Worm (Caenorhabditis elegans): ENCODE results near the gene wdr-5.1.

wdr-5.1 gene

DNA sequence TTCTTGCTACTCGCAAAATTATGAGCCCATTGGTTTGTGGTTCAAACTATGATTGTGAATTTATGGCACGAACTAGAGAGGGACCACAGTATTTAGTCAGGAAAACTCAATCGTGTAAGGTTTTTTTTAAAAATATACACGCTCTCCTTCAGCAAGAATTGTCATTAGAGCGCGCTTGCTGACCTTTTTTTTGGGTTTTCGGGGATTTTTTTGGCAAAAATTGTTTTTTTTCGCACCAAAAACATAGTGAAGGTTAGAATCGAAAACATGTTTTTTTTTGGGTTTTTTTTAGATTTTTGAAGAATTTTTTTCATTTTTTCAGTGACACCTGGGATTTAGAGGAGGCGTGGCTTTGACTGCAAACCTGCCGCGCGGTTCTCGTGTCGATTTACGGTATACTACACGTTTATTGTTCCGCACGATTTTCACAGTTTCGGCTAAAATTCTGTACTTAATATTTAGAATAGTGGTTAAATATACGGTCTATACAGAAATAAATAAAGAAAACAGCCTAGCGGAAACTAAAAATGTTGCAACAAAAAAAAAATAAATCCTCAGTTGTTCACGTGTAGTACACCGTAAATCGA is 11.1 kb downstream of the wdr-5.1 start:
- TF ChIP-seq hnd-1 (tag; optimal IDR thresholded peaks at IDR 0.05) (no peak), ceh-13 (GFP tag; optimal IDR thresholded peaks at IDR 0.05) (no peak), scrt-1 (GFP tag; IDR thresholded peaks at IDR 0.05) (no peak), hmbx-1 (tag; optimal IDR thresholded peaks at IDR 0.05) (no peak), aly-1 (tag; optimal IDR thresholded peaks at IDR 0.05) (no peak), tra-4 (tag; optimal IDR thresholded peaks at IDR 0.05) (no peak), tbx-37 (GFP tag; conservative IDR thresholded peaks at IDR 0.05) (no peak)

DNA sequence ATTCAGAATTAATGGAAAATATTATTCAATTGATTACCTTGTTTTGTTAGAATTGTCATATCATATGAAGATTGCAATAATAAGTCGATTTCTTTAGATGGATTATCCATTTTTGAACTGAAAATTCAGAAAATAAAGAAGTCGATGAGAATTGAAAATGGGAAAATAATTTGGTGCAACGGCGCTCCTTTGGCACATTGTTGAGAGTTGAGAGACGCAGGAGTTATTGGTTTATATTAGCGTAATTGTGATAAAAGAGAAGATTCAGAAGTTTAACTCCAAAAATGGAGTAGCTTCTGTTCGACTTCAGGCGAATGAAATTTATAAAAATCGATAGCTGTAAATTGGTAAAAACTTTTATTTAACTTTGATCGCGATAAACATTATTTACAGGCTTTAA is 14.5 kb downstream of the wdr-5.1 start, which contains the start of gene C14B1.8:
Gene C14B1.8, minus strand, starts transcription at position 117 of the 400 bp plus-strand sequence.
- TF ChIP-seq ceh-13 (GFP tag; optimal IDR thresholded peaks at IDR 0.05) (no peak), hnd-1 (tag; optimal IDR thresholded peaks at IDR 0.05) (no peak)

DNA sequence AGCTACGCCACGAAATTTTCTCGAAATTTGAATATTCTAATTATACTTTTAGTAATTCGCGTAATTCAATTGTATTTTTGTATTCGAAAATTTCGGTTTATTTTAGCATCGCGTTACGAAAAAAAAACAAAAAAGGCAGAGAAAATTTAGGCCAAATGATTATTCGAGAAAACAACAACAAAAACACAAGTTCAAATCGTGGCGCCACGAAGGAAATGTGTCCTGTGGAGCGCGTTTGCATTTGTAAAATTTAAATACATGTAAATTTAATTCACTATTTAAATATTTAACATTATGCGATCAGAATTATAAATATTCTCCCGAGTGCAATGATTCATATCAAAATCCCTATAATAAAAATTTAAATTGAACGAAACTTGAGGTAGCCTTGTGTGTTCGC is 18.6 kb downstream of the wdr-5.1 start:
- TF ChIP-seq hnd-1 (tag; optimal IDR thresholded peaks at IDR 0.05) (no peak), tra-4 (tag; optimal IDR thresholded peaks at IDR 0.05) (no peak), tbx-11 (GFP tag; IDR thresholded peaks at IDR 0.05) (no peak), sea-1 (GFP tag; conservative IDR thresholded peaks at IDR 0.05) (no peak), scrt-1 (GFP tag; IDR thresholded peaks at IDR 0.05) (no peak), aly-1 (tag; optimal IDR thresholded peaks at IDR 0.05) (no peak), ceh-13 (GFP tag; optimal IDR thresholded peaks at IDR 0.05) (no peak), ets-7 (tag; optimal IDR thresholded peaks at IDR 0.05) (no peak), flt-1 (GFP tag; IDR thresholded peaks at IDR 0.05) (no peak), tbx-37 (GFP tag; conservative IDR thresholded peaks at IDR 0.05) (no peak)

DNA sequence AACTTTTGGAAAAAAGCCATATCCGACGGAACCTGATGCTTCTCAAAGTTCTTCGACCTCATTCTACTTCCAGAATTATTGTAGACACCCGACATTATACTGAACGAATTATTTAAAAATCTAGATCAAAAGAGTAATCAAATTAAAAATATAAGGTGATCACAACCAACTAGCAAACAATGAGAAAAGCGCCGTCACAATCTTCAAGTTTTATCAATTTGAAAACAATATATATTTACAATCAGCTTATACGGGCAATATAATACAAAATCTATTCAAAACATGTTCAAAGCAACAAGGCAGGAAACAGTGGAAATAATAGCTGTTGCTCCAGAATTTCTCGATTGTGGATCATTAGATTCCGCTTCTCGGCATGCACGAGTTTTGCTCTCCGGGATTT is 19.8 kb downstream of the wdr-5.1 start, which contains the start of gene C14B1.12:
Gene C14B1.12, minus strand, starts transcription at position 101 of the 400 bp plus-strand sequence.
- TF ChIP-seq tbx-11 (GFP tag; IDR thresholded peaks at IDR 0.05) (no peak), hmg-4 (GFP tag; optimal IDR thresholded peaks at IDR 0.05) (no peak), B0310.2 (tag; optimal IDR thresholded peaks at IDR 0.05) (no peak), ama-1 (optimal IDR thresholded peaks at IDR 0.05) (no peak), hnd-1 (tag; optimal IDR thresholded peaks at IDR 0.05) (no peak), tra-4 (tag; optimal IDR thresholded peaks at IDR 0.05) (no peak), ceh-13 (GFP tag; optimal IDR thresholded peaks at IDR 0.05) (no peak), ets-7 (tag; optimal IDR thresholded peaks at IDR 0.05) (no peak), flt-1 (GFP tag; IDR thresholded peaks at IDR 0.05) (no peak), sea-1 (GFP tag; conservative IDR thresholded peaks at IDR 0.05) (no peak), hmbx-1 (tag; optimal IDR thresholded peaks at IDR 0.05) (no peak), pes-1 (GFP tag; IDR thresholded peaks at IDR 0.05) (no peak)

DNA sequence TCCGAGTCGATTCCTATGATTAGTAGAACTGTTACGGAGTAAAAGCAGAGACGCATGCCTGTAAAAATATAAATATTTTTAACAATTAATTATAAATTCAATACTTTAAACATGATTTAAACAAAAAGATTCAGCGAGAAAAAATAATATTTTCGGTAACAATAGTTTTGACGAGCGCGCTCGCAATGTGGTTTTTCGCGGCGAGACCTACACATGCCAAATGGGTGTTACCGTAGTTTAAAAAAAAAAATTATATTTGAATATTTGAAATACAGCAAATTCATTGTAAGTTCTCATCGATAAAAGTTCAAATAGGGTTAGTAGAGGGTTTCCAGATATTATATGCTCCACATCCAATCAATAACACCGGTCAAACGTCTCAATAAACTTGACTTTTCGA is 21.4 kb downstream of the wdr-5.1 start, which contains the start of gene gldi-5:
Gene gldi-5, minus strand, starts transcription at position 58 of the 400 bp plus-strand sequence.
- no peak for TF ChIP-seq F13C5.2 (tag; optimal IDR thresholded peaks at IDR 0.05)
- TF ChIP-seq aly-1 (tag; optimal IDR thresholded peaks at IDR 0.05) = no peak
- TF ChIP-seq tbx-37 (GFP tag; conservative IDR thresholded peaks at IDR 0.05) = no peak
- TF ChIP-seq ceh-13 (GFP tag; optimal IDR thresholded peaks at IDR 0.05) = no peak
- no peak for TF ChIP-seq hmg-4 (GFP tag; optimal IDR thresholded peaks at IDR 0.05)
- TF ChIP-seq hmbx-1 (tag; optimal IDR thresholded peaks at IDR 0.05) = no peak
- no peak for TF ChIP-seq ceh-36 (tag; optimal IDR thresholded peaks at IDR 0.05)
- TF ChIP-seq pes-1 (GFP tag; IDR thresholded peaks at IDR 0.05) = no peak
- TF ChIP-seq sea-1 (GFP tag; conservative IDR thresholded peaks at IDR 0.05) = no peak
- TF ChIP-seq tbx-11 (GFP tag; IDR thresholded peaks at IDR 0.05) = no peak
- TF ChIP-seq tra-4 (tag; optimal IDR thresholded peaks at IDR 0.05) = no peak
- no peak for TF ChIP-seq ama-1 (optimal IDR thresholded peaks at IDR 0.05)
- no peak for TF ChIP-seq ets-7 (tag; optimal IDR thresholded peaks at IDR 0.05)
- no peak for TF ChIP-seq scrt-1 (GFP tag; IDR thresholded peaks at IDR 0.05)
- no peak for TF ChIP-seq B0310.2 (tag; optimal IDR thresholded peaks at IDR 0.05)

DNA sequence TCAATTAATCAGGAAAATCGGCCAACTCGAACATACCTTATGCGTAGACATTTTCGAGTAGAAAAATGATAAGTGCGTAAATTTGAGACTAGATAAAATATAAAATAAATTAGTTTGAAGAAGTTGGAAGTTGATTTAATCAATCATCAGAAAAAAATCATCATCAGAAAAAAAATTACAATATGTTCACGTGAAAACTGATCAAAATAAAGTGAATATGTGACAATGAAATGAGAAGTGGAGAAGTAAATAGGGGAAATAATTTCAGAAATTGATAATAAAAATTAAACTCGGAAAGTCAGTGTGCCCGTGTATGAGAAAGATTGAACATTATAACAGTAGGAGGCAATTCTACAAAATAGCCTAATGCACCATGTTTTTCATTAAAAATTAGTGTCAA is 24.4 kb downstream of the wdr-5.1 start, which contains the start of gene F34D10.9:
Gene F34D10.9, minus strand, starts transcription at position 101 of the 400 bp plus-strand sequence.
- TF ChIP-seq ceh-13 (GFP tag; optimal IDR thresholded peaks at IDR 0.05) (no peak), hnd-1 (tag; optimal IDR thresholded peaks at IDR 0.05) (no peak), aly-1 (tag; optimal IDR thresholded peaks at IDR 0.05) (no peak), ets-7 (tag; optimal IDR thresholded peaks at IDR 0.05) (no peak), pes-1 (GFP tag; IDR thresholded peaks at IDR 0.05) (no peak), ama-1 (optimal IDR thresholded peaks at IDR 0.05) (no peak), hmbx-1 (tag; optimal IDR thresholded peaks at IDR 0.05) (no peak), scrt-1 (GFP tag; IDR thresholded peaks at IDR 0.05) (no peak), flt-1 (GFP tag; IDR thresholded peaks at IDR 0.05) (no peak), F13C5.2 (tag; optimal IDR thresholded peaks at IDR 0.05) (no peak), tbx-37 (GFP tag; conservative IDR thresholded peaks at IDR 0.05) (no peak), B0310.2 (tag; optimal IDR thresholded peaks at IDR 0.05) (no peak)

DNA sequence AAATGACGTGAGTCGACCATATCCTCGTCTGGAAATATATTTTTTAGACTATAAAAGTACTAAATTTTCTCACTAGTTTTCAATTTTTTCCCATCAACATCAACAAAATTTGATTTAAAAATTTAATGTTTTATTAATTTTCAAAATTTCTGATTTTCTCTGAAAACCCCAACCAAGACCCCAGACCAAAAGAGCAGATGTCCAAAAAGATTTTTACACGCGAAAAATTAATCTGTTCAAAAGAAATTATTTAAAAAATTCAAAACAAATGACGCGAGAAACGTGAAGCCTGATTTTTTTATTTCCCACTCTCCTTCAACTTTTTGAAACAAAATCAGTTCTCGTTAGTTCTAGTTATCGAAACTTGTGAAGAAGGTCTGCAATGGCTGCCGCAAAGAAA is 25.4 kb downstream of the wdr-5.1 start, which contains the start of gene F34D10.8:
Gene F34D10.8, plus strand, starts transcription at position 301 of the 400 bp plus-strand sequence.
- no peak for TF ChIP-seq tbx-37 (GFP tag; conservative IDR thresholded peaks at IDR 0.05)

DNA sequence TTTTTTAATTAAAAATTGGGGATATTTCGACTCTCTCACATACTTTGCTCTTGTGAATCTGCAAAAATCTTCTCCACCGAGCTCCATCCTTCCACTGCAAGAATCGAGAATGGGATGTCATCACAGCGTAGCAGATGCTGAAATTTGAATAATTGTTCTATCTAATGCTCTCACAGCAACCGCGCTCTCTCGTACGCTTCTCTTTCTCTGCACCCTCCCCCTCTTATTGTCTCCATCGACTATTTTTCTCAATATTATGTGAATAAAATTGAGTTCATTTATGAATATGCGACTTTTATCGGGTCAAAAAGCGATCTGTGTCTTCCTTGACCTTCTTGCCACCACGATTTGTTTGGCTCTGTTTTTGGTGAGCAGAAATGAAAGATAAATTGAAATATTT is 28.9 kb downstream of the wdr-5.1 start, which contains the start of gene F34D10.3:
Gene F34D10.3, plus strand, starts transcription at position 249 of the 400 bp plus-strand sequence.
- TF ChIP-seq hmg-4 (GFP tag; optimal IDR thresholded peaks at IDR 0.05) = no peak
- no peak for TF ChIP-seq tbx-37 (GFP tag; conservative IDR thresholded peaks at IDR 0.05)
- no peak for TF ChIP-seq B0310.2 (tag; optimal IDR thresholded peaks at IDR 0.05)
- TF ChIP-seq scrt-1 (GFP tag; IDR thresholded peaks at IDR 0.05) = no peak
- TF ChIP-seq tra-4 (tag; optimal IDR thresholded peaks at IDR 0.05) = no peak
- no peak for TF ChIP-seq pes-1 (GFP tag; IDR thresholded peaks at IDR 0.05)
- no peak for TF ChIP-seq sea-1 (GFP tag; conservative IDR thresholded peaks at IDR 0.05)
- no peak for TF ChIP-seq ets-7 (tag; optimal IDR thresholded peaks at IDR 0.05)
